Fruit fly (Drosophila melanogaster) whole organism, embryonic: ENCODE data around the gene RIOK2.

Experiments
- CG10565 ChIP-seq: fragments of 200-800 bp; sonication (Bioruptor generic); optimal IDR thresholded peaks from 3 replicates; lab custom pipeline; 2016; ENCODE audit warnings: missing biosample characterization, mild to moderate bottlenecking, missing genetic modification characterization
- CG12104 ChIP-seq: fragments of 200-800 bp; sonication (Bioruptor generic); optimal IDR thresholded peaks from 3 replicates; lab custom pipeline; 2016; ENCODE audit warnings: missing biosample characterization, missing genetic modification characterization
- CG16813 ChIP-seq: fragments of 200-800 bp; sonication (Bioruptor generic); IDR thresholded peaks from 3 replicates; pipeline ENCODE4 v1.3.6; 2022; ENCODE audit warnings: missing biosample characterization, missing genetic modification characterization; ENCODE audit not compliant: partially characterized antibody
- CG17361 ChIP-seq: fragments of 200-800 bp; sonication (Bioruptor generic); IDR thresholded peaks from 3 replicates; pipeline ENCODE4 v1.3.6; 2022; ENCODE audit warnings: missing biosample characterization, missing genetic modification characterization
- CG1792 ChIP-seq: fragments of 200-800 bp; sonication (Bioruptor generic); optimal IDR thresholded peaks from 2 replicates; lab custom pipeline; 2016; ENCODE audit warnings: missing biosample characterization, missing genetic modification characterization
- CG2129 ChIP-seq: fragments of 200-800 bp; sonication (Bioruptor generic); IDR thresholded peaks from 2 replicates; pipeline ENCODE4 v1.3.6; 2022; ENCODE audit warnings: missing biosample characterization, missing genetic modification characterization; ENCODE audit not compliant: partially characterized antibody
- CG2202 ChIP-seq: fragments of 200-800 bp; sonication (Bioruptor generic); optimal IDR thresholded peaks from 2 replicates; lab custom pipeline; 2018; ENCODE audit warnings: missing biosample characterization, mild to moderate bottlenecking, missing genetic modification characterization
- CG30431 ChIP-seq: fragments of 200-800 bp; sonication (Bioruptor generic); optimal IDR thresholded peaks from 2 replicates; lab custom pipeline; 2017; ENCODE audit warnings: missing biosample characterization, missing genetic modification characterization
- CG3281 ChIP-seq: fragments of 200-800 bp; sonication (Bioruptor generic); optimal IDR thresholded peaks from 3 replicates; lab custom pipeline; 2017; ENCODE audit warnings: missing biosample characterization, mild to moderate bottlenecking, missing genetic modification characterization
- CG34422 ChIP-seq: fragments of 200-800 bp; sonication (Bioruptor generic); IDR thresholded peaks from 3 replicates; pipeline ENCODE4 v1.3.6; 2022; ENCODE audit warnings: missing biosample characterization, missing genetic modification characterization
- CG42726 ChIP-seq: fragments of 200-800 bp; sonication (Bioruptor generic); IDR thresholded peaks from 2 replicates; pipeline ENCODE4 v1.3.6; 2022; ENCODE audit warnings: missing biosample characterization, missing genetic modification characterization; ENCODE audit not compliant: partially characterized antibody
- CG4328 ChIP-seq: fragments of 200-800 bp; sonication (Bioruptor generic); optimal IDR thresholded peaks from 3 replicates; lab custom pipeline; 2017; ENCODE audit warnings: missing biosample characterization, missing genetic modification reagents, missing genetic modification characterization
- CG4707 ChIP-seq: fragments of 200-800 bp; sonication (Bioruptor generic); optimal IDR thresholded peaks from 2 replicates; lab custom pipeline; 2018; ENCODE audit warnings: missing biosample characterization, mild to moderate bottlenecking, missing genetic modification characterization, moderate library complexity
- CG6813 ChIP-seq: fragments of 200-800 bp; sonication (Bioruptor generic); optimal IDR thresholded peaks from 2 replicates; lab custom pipeline; 2017; ENCODE audit warnings: missing biosample characterization, missing genetic modification characterization, mild to moderate bottlenecking, moderate library complexity, missing genetic modification reagents
- CG7745 ChIP-seq: fragments of 200-800 bp; sonication (Bioruptor generic); optimal IDR thresholded peaks from 2 replicates; lab custom pipeline; 2018; ENCODE audit warnings: missing biosample characterization, mild to moderate bottlenecking, missing genetic modification characterization, moderate library complexity
- CG7987 ChIP-seq: fragments of 200-800 bp; sonication (Bioruptor generic); optimal IDR thresholded peaks from 2 replicates; lab custom pipeline; 2018; ENCODE audit warnings: missing biosample characterization, mild to moderate bottlenecking, missing genetic modification characterization, moderate library complexity
- CG8944 ChIP-seq: fragments of 200-800 bp; sonication (Bioruptor generic); optimal IDR thresholded peaks from 3 replicates; lab custom pipeline; 2016; ENCODE audit warnings: missing biosample characterization, missing genetic modification characterization
- Camta ChIP-seq: fragments of 200-800 bp; sonication (Bioruptor generic); optimal IDR thresholded peaks from 2 replicates; lab custom pipeline; 2016; ENCODE audit warnings: missing biosample characterization, missing genetic modification characterization
- CkIIα-i1 ChIP-seq: fragments of 200-800 bp; sonication (Bioruptor generic); IDR thresholded peaks from 2 replicates; pipeline ENCODE4 v1.3.6; 2022; ENCODE audit warnings: missing biosample characterization, missing genetic modification characterization
- CrebB ChIP-seq: fragments of 200-800 bp; sonication (Bioruptor generic); optimal IDR thresholded peaks from 3 replicates; lab custom pipeline; 2018; ENCODE audit warnings: missing biosample characterization, mild to moderate bottlenecking, missing genetic modification characterization
- Dad ChIP-seq: fragments of 200-800 bp; sonication (Bioruptor generic); optimal IDR thresholded peaks from 3 replicates; lab custom pipeline; 2016; ENCODE audit warnings: missing biosample characterization, missing genetic modification characterization
- HLH3B ChIP-seq: fragments of 200-800 bp; sonication (Bioruptor generic); IDR thresholded peaks from 2 replicates; pipeline ENCODE4 v1.3.6; 2022; ENCODE audit warnings: missing biosample characterization, missing genetic modification characterization
- HLHmδ ChIP-seq: fragments of 200-800 bp; sonication (Bioruptor generic); optimal IDR thresholded peaks from 2 replicates; lab custom pipeline; 2018; ENCODE audit warnings: missing biosample characterization, mild to moderate bottlenecking, missing genetic modification characterization, moderate library complexity
- Hr78 ChIP-seq, 2 experiments: fragments of 200-800 bp in 1 of 2; fragments of >200 bp in 1 of 2; sonication (Bioruptor generic) in 1 of 2; optimal IDR thresholded peaks; 2 replicates each; lab custom pipeline; 2017 to 2019; ENCODE audit warnings: missing biosample characterization in 2 of 2, missing genetic modification characterization in 2 of 2, mild to moderate bottlenecking in 1 of 2, moderate library complexity in 1 of 2
- Neu2 ChIP-seq: fragments of 200-800 bp; sonication (Bioruptor generic); optimal IDR thresholded peaks from 3 replicates; lab custom pipeline; 2016; ENCODE audit warnings: missing biosample characterization, missing genetic modification characterization, borderline replicate concordance
- Nf-YA ChIP-seq: fragments of 200-800 bp; sonication (Bioruptor generic); IDR thresholded peaks from 2 replicates; pipeline ENCODE4 v1.3.6; 2022; ENCODE audit warnings: missing biosample characterization, missing genetic modification characterization
- Poxn ChIP-seq: fragments of 200-800 bp; sonication (Bioruptor generic); IDR thresholded peaks from 2 replicates; pipeline ENCODE4 v1.3.6; 2022; ENCODE audit warnings: missing biosample characterization, missing genetic modification characterization
- Ravus ChIP-seq: fragments of 200-800 bp; sonication (Bioruptor generic); IDR thresholded peaks from 2 replicates; pipeline ENCODE4 v1.3.6; 2022; ENCODE audit warnings: missing biosample characterization, missing genetic modification characterization
- Scr ChIP-seq: fragments of 200-800 bp; sonication (Bioruptor generic); IDR thresholded peaks from 2 replicates; pipeline ENCODE4 v1.3.6; 2022; ENCODE audit warnings: missing biosample characterization, missing genetic modification characterization; ENCODE audit not compliant: partially characterized antibody
- Taf1 ChIP-seq: fragments of 200-800 bp; sonication (Bioruptor generic); IDR thresholded peaks from 2 replicates; pipeline ENCODE4 v1.3.6; 2022; ENCODE audit warnings: missing biosample characterization, missing genetic modification characterization
- amos ChIP-seq: fragments of 200-800 bp; sonication (Bioruptor generic); IDR thresholded peaks from 2 replicates; pipeline ENCODE4 v1.3.6; 2022; ENCODE audit warnings: missing biosample characterization, missing genetic modification characterization; ENCODE audit not compliant: partially characterized antibody
- btn ChIP-seq: fragments of 200-800 bp; sonication (Bioruptor generic); optimal IDR thresholded peaks from 2 replicates; lab custom pipeline; 2016; ENCODE audit warnings: missing biosample characterization, missing genetic modification characterization
- chif ChIP-seq, 2 experiments: fragments of 200-800 bp; sonication (Bioruptor generic); optimal IDR thresholded peaks; 3 replicates each; lab custom pipeline; 2016; ENCODE audit warnings: missing biosample characterization in 2 of 2, missing genetic modification characterization in 2 of 2
- cwo ChIP-seq: fragments of 200-800 bp; sonication (Bioruptor generic); optimal IDR thresholded peaks from 3 replicates; lab custom pipeline; 2017; ENCODE audit warnings: missing biosample characterization, missing genetic modification characterization, mild to moderate bottlenecking, moderate library complexity, missing genetic modification reagents
- dimm ChIP-seq: fragments of 200-800 bp; sonication (Bioruptor generic); IDR thresholded peaks from 2 replicates; pipeline ENCODE4 v1.3.6; 2022; ENCODE audit warnings: missing biosample characterization, missing genetic modification characterization
- dysf ChIP-seq: fragments of 200-800 bp; sonication (Bioruptor generic); IDR thresholded peaks from 3 replicates; pipeline ENCODE4 v1.3.6; 2022; ENCODE audit warnings: missing biosample characterization, missing genetic modification characterization
- eve ChIP-seq, 2 experiments: fragments of >200 bp; optimal IDR thresholded peaks; 2 replicates each; lab custom pipeline; 2017; ENCODE audit warnings: missing biosample characterization in 2 of 2, missing genetic modification characterization in 2 of 2
- gcm2 ChIP-seq: fragments of 200-800 bp; sonication (Bioruptor generic); optimal IDR thresholded peaks from 2 replicates; lab custom pipeline; 2016; ENCODE audit warnings: missing biosample characterization, missing genetic modification characterization
- h ChIP-seq: fragments of >200 bp; optimal IDR thresholded peaks from 2 replicates; lab custom pipeline; 2017
- lab ChIP-seq: fragments of 200-800 bp; sonication (Bioruptor generic); optimal IDR thresholded peaks from 3 replicates; lab custom pipeline; 2017; ENCODE audit warnings: missing biosample characterization, missing genetic modification characterization, mild to moderate bottlenecking, moderate library complexity, missing genetic modification reagents
- lbe ChIP-seq: fragments of 200-800 bp; sonication (Bioruptor generic); optimal IDR thresholded peaks from 2 replicates; lab custom pipeline; 2016; ENCODE audit warnings: missing biosample characterization, mild to moderate bottlenecking, missing genetic modification characterization
- pan ChIP-seq, 4 experiments: fragments of >200 bp in 3 of 4; fragments of 200-800 bp in 1 of 4; sonication (Bioruptor generic) in 1 of 4; optimal IDR thresholded peaks in 3 of 4; IDR thresholded peaks in 1 of 4; 2 replicates each; pipeline versions ENCODE4 v1.3.6 to Lab custom; 2017 to 2022; ENCODE audit warnings: missing biosample characterization in 2 of 4, missing genetic modification characterization in 2 of 4, mixed read lengths in 1 of 4
- pfk ChIP-seq: fragments of 200-800 bp; sonication (Bioruptor generic); optimal IDR thresholded peaks from 2 replicates; lab custom pipeline; 2018; ENCODE audit warnings: missing biosample characterization, mild to moderate bottlenecking, missing genetic modification characterization, moderate library complexity
- psq ChIP-seq: fragments of 200-800 bp; sonication (Bioruptor generic); optimal IDR thresholded peaks from 2 replicates; lab custom pipeline; 2017; ENCODE audit warnings: missing biosample characterization, missing genetic modification characterization
- salm ChIP-seq: fragments of 200-800 bp; sonication (Bioruptor generic); optimal IDR thresholded peaks from 2 replicates; lab custom pipeline; 2018; ENCODE audit warnings: missing biosample characterization, mild to moderate bottlenecking, missing genetic modification characterization
- sd ChIP-seq: fragments of 200-800 bp; sonication (Bioruptor generic); optimal IDR thresholded peaks from 3 replicates; lab custom pipeline; 2018; ENCODE audit warnings: missing biosample characterization, mild to moderate bottlenecking, missing genetic modification characterization, moderate library complexity
- sens ChIP-seq: fragments of 200-800 bp; sonication (Bioruptor generic); peaks from one replicate; lab custom pipeline; 2016; ENCODE audit warnings: missing biosample characterization, missing genetic modification characterization
- sr ChIP-seq: fragments of 200-800 bp; sonication (Bioruptor generic); IDR thresholded peaks from 3 replicates; pipeline ENCODE4 v1.3.6; 2022; ENCODE audit warnings: missing biosample characterization, missing genetic modification characterization
- toy ChIP-seq: fragments of 200-800 bp; sonication (Bioruptor generic); IDR thresholded peaks from 2 replicates; pipeline ENCODE4 v1.3.6; 2022; ENCODE audit warnings: missing biosample characterization, missing genetic modification characterization
- trh ChIP-seq: fragments of 200-800 bp; sonication (Bioruptor generic); optimal IDR thresholded peaks from 2 replicates; lab custom pipeline; 2016; ENCODE audit warnings: missing biosample characterization, missing genetic modification characterization
- unpg ChIP-seq: fragments of 200-800 bp; sonication (Bioruptor generic); optimal IDR thresholded peaks from 3 replicates; lab custom pipeline; 2018; ENCODE audit warnings: missing biosample characterization, mild to moderate bottlenecking, missing genetic modification characterization, moderate library complexity

Gene RIOK2

dm6 chr3R:25275276-25275675, 9.6 kb downstream of the RIOK2 start (continued):
- TF ChIP-seq CrebB (tag; lab: Kevin White, UChicago) (peak; percentile 60), eve (GFP tag; optimal IDR thresholded peaks at IDR 0.05; lab: Kevin White, UChicago) (no peak), h (no peak), sens (GFP tag; lab: Kevin White, UChicago) (peak; percentile 61), sd (tag; lab: Kevin White, UChicago) (no peak), CG12104 (GFP tag; lab: Kevin White, UChicago) (peak; percentile 35), pfk (GFP tag; lab: Kevin White, UChicago) (no peak), CG7745 (tag; lab: Kevin White, UChicago) (no peak), salm (tag; lab: Kevin White, UChicago) (peak; percentile 10), CG6813 (GFP tag; lab: Kevin White, UChicago) (peak; percentile 25), chif (GFP tag; optimal IDR thresholded peaks at IDR 0.05; lab: Kevin White, UChicago) (no peak), dysf (GFP tag; lab: Robert Waterston, UW) (no peak), CG42726 (GFP tag; lab: Robert Waterston, UW) (no peak), CkIIα-i1 (no peak), Ravus (no peak), Nf-YA (GFP tag; lab: Robert Waterston, UW) (no peak), Taf1 (GFP tag; lab: Robert Waterston, UW) (no peak), unpg (peak; percentile 1), CG16813 (no peak), CG34422 (GFP tag; lab: Robert Waterston, UW) (no peak), CG7987 (GFP tag; lab: Kevin White, UChicago) (no peak), CG4707 (GFP tag; lab: Kevin White, UChicago) (no peak), lbe (GFP tag; lab: Kevin White, UChicago) (no peak), CG10565 (GFP tag; lab: Kevin White, UChicago) (no peak), Neu2 (no peak), btn (GFP tag; lab: Kevin White, UChicago) (no peak), CG17361 (no peak), CG3281 (GFP tag; lab: Kevin White, UChicago) (peak; percentile 50), trh (GFP tag; lab: Kevin White, UChicago) (no peak), CG1792 (GFP tag; lab: Kevin White, UChicago) (no peak), dimm (GFP tag; lab: Robert Waterston, UW) (no peak), CG2129 (GFP tag; lab: Robert Waterston, UW) (no peak), psq (no peak), lab (GFP tag; lab: Kevin White, UChicago) (peak; percentile 81), sr (no peak), toy (GFP tag; lab: Robert Waterston, UW) (no peak), gcm2 (GFP tag; lab: Kevin White, UChicago) (no peak), cwo (GFP tag; lab: Kevin White, UChicago) (peak; percentile 19), CG8944 (GFP tag; lab: Kevin White, UChicago) (no peak), CG2202 (tag; lab: Kevin White, UChicago) (no peak), Hr78 (GFP tag; optimal IDR thresholded peaks at IDR 0.05; lab: Kevin White, UChicago) (no peak), Poxn (GFP tag; lab: Robert Waterston, UW) (no peak), Dad (GFP tag; lab: Kevin White, UChicago) (no peak), Camta (GFP tag; lab: Kevin White, UChicago) (no peak), pan (optimal IDR thresholded peaks at IDR 0.05; lab: Kevin White, UChicago) (no peak), pan (GFP tag; optimal IDR thresholded peaks at IDR 0.05 in 1 of 2, IDR thresholded peaks at IDR 0.05 in 1 of 2) (no peak), CG4328 (GFP tag; lab: Kevin White, UChicago) (no peak), CG30431 (no peak), HLHmδ (GFP tag; lab: Kevin White, UChicago) (no peak), amos (GFP tag; lab: Robert Waterston, UW) (no peak), HLH3B (GFP tag; lab: Robert Waterston, UW) (no peak), Scr (GFP tag; lab: Robert Waterston, UW) (no peak)
